Worm (Caenorhabditis elegans): ENCODE measurements around the gene F40F8.4.

DNA sequence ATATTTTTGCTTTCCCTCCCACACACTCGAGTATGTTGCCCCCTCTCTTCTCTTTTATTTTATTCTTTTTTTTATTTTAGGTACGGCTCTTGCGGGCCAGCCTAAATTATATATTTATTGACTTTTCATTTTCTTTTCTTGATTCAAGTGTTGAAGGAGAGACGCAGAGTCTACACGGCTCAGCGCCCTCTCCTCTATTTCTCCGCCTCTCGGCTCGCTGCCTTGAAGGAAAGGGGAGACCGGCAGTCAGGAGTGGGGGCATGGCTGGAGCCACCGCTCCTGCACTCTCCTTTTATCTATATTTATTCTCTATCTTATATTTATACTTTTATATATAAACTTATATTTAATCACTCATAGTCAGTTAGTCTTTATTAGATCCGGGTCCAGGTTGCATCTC, 26.4 kb upstream of the F40F8.4 start:
- TF ChIP-seq bed-2 (GFP tag; IDR thresholded peaks at IDR 0.05) (no peak), snpc-4 (GFP tag; optimal IDR thresholded peaks at IDR 0.05) (no peak), snpc-4 (tag; optimal IDR thresholded peaks at IDR 0.05) (no peak), efl-1 (GFP tag; optimal IDR thresholded peaks at IDR 0.05) (no peak), ama-1 (optimal IDR thresholded peaks at IDR 0.05) (no peak), ama-1 (GFP tag; optimal IDR thresholded peaks at IDR 0.05) (no peak), attf-5 (GFP tag; optimal IDR thresholded peaks at IDR 0.05) (no peak)
